Fruit fly (Drosophila melanogaster): ENCODE results near the gene spen.
A peak's percentile ranks its signal among the peaks of the same experiment; 100 is the strongest.

spen gene

dm6 chr2L:146503-146902 is 12.3 kb upstream of the spen start:
- no peak for TF ChIP-seq CG8159 (tag; optimal IDR thresholded peaks at IDR 0.05)

- no peak for TF ChIP-seq Pif1A (GFP tag; optimal IDR thresholded peaks at IDR 0.05)
These were observed 5.7 kb upstream of the spen start, which contains the start of gene CG42399 for dm6 chr2L:153142-153541. CG42399 (minus strand) TSS chr2L:153300.

- TF ChIP-seq CG4496 (GFP tag; IDR thresholded peaks at IDR 0.05) (no peak), Pif1B (GFP tag; optimal IDR thresholded peaks at IDR 0.05) (no peak), Ets98B (GFP tag; IDR thresholded peaks at IDR 0.05) (no peak), CG15710 (tag; optimal IDR thresholded peaks at IDR 0.05) (no peak), CG17806 (tag; optimal IDR thresholded peaks at IDR 0.05) (no peak), CG12605 (GFP tag; IDR thresholded peaks at IDR 0.05) (no peak), CG9948 (tag; optimal IDR thresholded peaks at IDR 0.05) (no peak), D1 (tag; optimal IDR thresholded peaks at IDR 0.05) (no peak), Pif1A (GFP tag; optimal IDR thresholded peaks at IDR 0.05) (no peak), rn (GFP tag; IDR thresholded peaks at IDR 0.05) (no peak), CG32121 (GFP tag; IDR thresholded peaks at IDR 0.05) (no peak), CG14655 (GFP tag; optimal IDR thresholded peaks at IDR 0.05) (no peak), CG10348 (GFP tag; IDR thresholded peaks at IDR 0.05) (no peak), CG13204 (GFP tag; optimal IDR thresholded peaks at IDR 0.05) (no peak), fd96Ca (GFP tag; IDR thresholded peaks at IDR 0.05) (no peak), Snoo (tag; optimal IDR thresholded peaks at IDR 0.05) (no peak), gl (tag; optimal IDR thresholded peaks at IDR 0.05) (no peak), CG8159 (tag; optimal IDR thresholded peaks at IDR 0.05) (no peak), CG34367 (tag; optimal IDR thresholded peaks at IDR 0.05) (no peak), EcR (GFP tag; optimal IDR thresholded peaks at IDR 0.05) (no peak)
These were observed 3.6 kb upstream of the spen start, which contains the start of gene Pus10 for dm6 chr2L:155215-155712. Pus10 (minus strand) TSS chr2L:155305.

- TF ChIP-seq CG15710 (tag; optimal IDR thresholded peaks at IDR 0.05): peak; percentile 4
- no peak for TF ChIP-seq CG4496 (GFP tag; IDR thresholded peaks at IDR 0.05)
- TF ChIP-seq CG17806 (tag; optimal IDR thresholded peaks at IDR 0.05): no peak
These were observed 2.8 kb upstream of the spen start, which contains the start of gene CG3436 for dm6 chr2L:155994-156393. CG3436 (plus strand) TSS chr2L:156029.

dm6 chr2L:160581-161452 is 2.0 kb downstream of the spen start:
- peak; percentile 64 for TF ChIP-seq CG9948 (tag; optimal IDR thresholded peaks at IDR 0.05)
- peak; percentile 88 for TF ChIP-seq CG14655 (GFP tag; optimal IDR thresholded peaks at IDR 0.05)
- TF ChIP-seq Ets98B (GFP tag; IDR thresholded peaks at IDR 0.05): no peak
- no peak for TF ChIP-seq CG4496 (GFP tag; IDR thresholded peaks at IDR 0.05)
- TF ChIP-seq CG17806 (tag; optimal IDR thresholded peaks at IDR 0.05): peak; percentile 62
- TF ChIP-seq CG10348 (GFP tag; IDR thresholded peaks at IDR 0.05): no peak
- peak; percentile 92 for TF ChIP-seq Pif1B (GFP tag; optimal IDR thresholded peaks at IDR 0.05)
- peak; percentile 72 for TF ChIP-seq CG8159 (tag; optimal IDR thresholded peaks at IDR 0.05)
- TF ChIP-seq gl (tag; optimal IDR thresholded peaks at IDR 0.05): peak; percentile 94
- TF ChIP-seq fd96Ca (GFP tag; IDR thresholded peaks at IDR 0.05): no peak
- peak; percentile 77 for TF ChIP-seq Snoo (tag; optimal IDR thresholded peaks at IDR 0.05)
- peak; percentile 85 for TF ChIP-seq CG13204 (GFP tag; optimal IDR thresholded peaks at IDR 0.05)
- peak; percentile 4 for TF ChIP-seq D1 (tag; optimal IDR thresholded peaks at IDR 0.05)
- no peak for TF ChIP-seq CG12605 (GFP tag; IDR thresholded peaks at IDR 0.05)
- TF ChIP-seq CG32121 (GFP tag; IDR thresholded peaks at IDR 0.05): no peak
- peak; percentile 77 for TF ChIP-seq CG34367 (tag; optimal IDR thresholded peaks at IDR 0.05)
- TF ChIP-seq rn (GFP tag; IDR thresholded peaks at IDR 0.05): no peak
- TF ChIP-seq CG15710 (tag; optimal IDR thresholded peaks at IDR 0.05): peak; percentile 90
- peak; percentile 69 for TF ChIP-seq EcR (GFP tag; optimal IDR thresholded peaks at IDR 0.05)
- peak; percentile 73 for TF ChIP-seq CG8301 (tag; optimal IDR thresholded peaks at IDR 0.05)
- peak; percentile 89 for TF ChIP-seq Pif1A (GFP tag; optimal IDR thresholded peaks at IDR 0.05)

- TF ChIP-seq CG32121 (GFP tag; IDR thresholded peaks at IDR 0.05): no peak
- peak; percentile 56 for TF ChIP-seq CG14655 (GFP tag; optimal IDR thresholded peaks at IDR 0.05)
- peak; percentile 2 for TF ChIP-seq Pif1A (GFP tag; optimal IDR thresholded peaks at IDR 0.05)
- TF ChIP-seq CG8301 (tag; optimal IDR thresholded peaks at IDR 0.05): peak; percentile 55
- TF ChIP-seq CG9948 (tag; optimal IDR thresholded peaks at IDR 0.05): no peak
- peak; percentile 40 for TF ChIP-seq gl (tag; optimal IDR thresholded peaks at IDR 0.05)
- TF ChIP-seq rn (GFP tag; IDR thresholded peaks at IDR 0.05): no peak
- TF ChIP-seq CG4496 (GFP tag; IDR thresholded peaks at IDR 0.05): no peak
- peak; percentile 19 for TF ChIP-seq Snoo (tag; optimal IDR thresholded peaks at IDR 0.05)
- TF ChIP-seq EcR (GFP tag; optimal IDR thresholded peaks at IDR 0.05): peak; percentile 67
- no peak for TF ChIP-seq fd96Ca (GFP tag; IDR thresholded peaks at IDR 0.05)
- TF ChIP-seq Ets98B (GFP tag; IDR thresholded peaks at IDR 0.05): no peak
- peak; percentile 35 for TF ChIP-seq CG8159 (tag; optimal IDR thresholded peaks at IDR 0.05)
- peak; percentile 28 for TF ChIP-seq CG13204 (GFP tag; optimal IDR thresholded peaks at IDR 0.05)
- no peak for TF ChIP-seq D1 (tag; optimal IDR thresholded peaks at IDR 0.05)
- peak; percentile 29 for TF ChIP-seq CG34367 (tag; optimal IDR thresholded peaks at IDR 0.05)
- no peak for TF ChIP-seq CG12605 (GFP tag; IDR thresholded peaks at IDR 0.05)
- no peak for TF ChIP-seq CG10348 (GFP tag; IDR thresholded peaks at IDR 0.05)
- peak; percentile 23 for TF ChIP-seq CG15710 (tag; optimal IDR thresholded peaks at IDR 0.05)
- no peak for TF ChIP-seq CG17806 (tag; optimal IDR thresholded peaks at IDR 0.05)
- TF ChIP-seq Pif1B (GFP tag; optimal IDR thresholded peaks at IDR 0.05): peak; percentile 76
These were observed 2.8 kb downstream of the spen start for dm6 chr2L:161453-162175.
